Worm (Caenorhabditis elegans) whole organism, late embryonic: Measurements from ENCODE around the gene T25B9.11.

ENCODE experiments used
- K09A11.1 ChIP-seq: sonication (generic microtip); optimal IDR thresholded peaks from 2 replicates; lab custom pipeline; 2017; ENCODE audit warnings: antibody characterized with exemption, mild to moderate bottlenecking, missing genetic modification characterization, missing compliant biosample characterization; ENCODE audit not compliant: insufficient read depth
- ama-1 ChIP-seq: fragments of 150-350 bp; optimal IDR thresholded peaks from 2 replicates; lab custom pipeline; 2014
- ceh-14 ChIP-seq: sonication (generic microtip); optimal IDR thresholded peaks from 2 replicates; lab custom pipeline; 2016; ENCODE audit warnings: missing genotype, missing genetic modification characterization, missing compliant biosample characterization
- ceh-22 ChIP-seq: sonication (generic microtip); optimal IDR thresholded peaks from 2 replicates; lab custom pipeline; 2017; ENCODE audit warnings: missing biosample characterization, missing genetic modification characterization
- ceh-34 ChIP-seq: sonication (generic microtip); optimal IDR thresholded peaks from 2 replicates; lab custom pipeline; 2016; ENCODE audit warnings: mild to moderate bottlenecking, missing genetic modification characterization, missing compliant biosample characterization
- ceh-45 ChIP-seq: fragments of 200-800 bp; sonication (Bioruptor generic); IDR thresholded peaks from 2 replicates; pipeline ENCODE4 v1.3.6; 2022; ENCODE audit warnings: missing genetic modification reagents, missing genetic modification characterization, missing compliant biosample characterization
- ceh-9 ChIP-seq: sonication (generic microtip); optimal IDR thresholded peaks from 2 replicates; lab custom pipeline; 2016; ENCODE audit warnings: mild to moderate bottlenecking, missing genetic modification characterization, inconsistent platforms, missing compliant biosample characterization
- fax-1 ChIP-seq: sonication (generic microtip); optimal IDR thresholded peaks from 2 replicates; lab custom pipeline; 2016; ENCODE audit warnings: missing genotype, missing genetic modification characterization, missing compliant biosample characterization
- nhr-11 ChIP-seq: fragments of 150-350 bp; optimal IDR thresholded peaks from 2 replicates; lab custom pipeline; 2014; ENCODE audit warnings: missing biosample characterization, missing genetic modification characterization
- pag-3 ChIP-seq: sonication (generic microtip); optimal IDR thresholded peaks from 2 replicates; lab custom pipeline; 2016; ENCODE audit warnings: missing compliant biosample characterization, missing genetic modification characterization, borderline replicate concordance
- pqm-1 ChIP-seq: sonication (generic microtip); optimal IDR thresholded peaks from 2 replicates; lab custom pipeline; 2016; ENCODE audit warnings: missing genetic modification characterization, missing compliant biosample characterization
- tbx-2 ChIP-seq: sonication (generic microtip); optimal IDR thresholded peaks from 2 replicates; lab custom pipeline; 2016; ENCODE audit warnings: missing genetic modification characterization, missing compliant biosample characterization
- unc-55 ChIP-seq: sonication (generic microtip); optimal IDR thresholded peaks from 2 replicates; lab custom pipeline; 2017; ENCODE audit warnings: missing biosample characterization, missing genetic modification reagents, missing genetic modification characterization
- ztf-16 ChIP-seq: sonication (generic microtip); optimal IDR thresholded peaks from 2 replicates; lab custom pipeline; 2017; ENCODE audit warnings: missing genetic modification characterization, missing compliant biosample characterization

- TF ChIP-seq ama-1 (lab: Kevin White, UChicago) = no peak
- no peak for TF ChIP-seq pqm-1 (tag; lab: Kevin White, UChicago)
- no peak for TF ChIP-seq unc-55
- TF ChIP-seq K09A11.1 (tag; lab: Kevin White, UChicago) = no peak
- TF ChIP-seq ceh-14 (tag; lab: Kevin White, UChicago) = no peak
- no peak for TF ChIP-seq fax-1 (tag; lab: Kevin White, UChicago)
- no peak for TF ChIP-seq ceh-34
- no peak for TF ChIP-seq ceh-9 (tag; lab: Kevin White, UChicago)
- TF ChIP-seq ztf-16 (tag; lab: Kevin White, UChicago) = no peak
- TF ChIP-seq ceh-22 (tag; lab: Kevin White, UChicago) = no peak
- no peak for TF ChIP-seq tbx-2 (tag; lab: Kevin White, UChicago)
- TF ChIP-seq nhr-11 = no peak
- TF ChIP-seq pag-3 = no peak
- TF ChIP-seq ceh-45 (GFP tag; lab: Robert Waterston, UW) = no peak
Measured at ce11 chrIV:10803973-10804372, 39.7 kb downstream of the T25B9.11 start.
